Fruit fly (Drosophila melanogaster) whole organism, adult: ENCODE data around the gene CG46467.

Source experiments
- CG12768 ChIP-seq: fragments of 200-800 bp; sonication (Bioruptor generic); optimal IDR thresholded peaks from 2 replicates; lab custom pipeline; 2017; ENCODE audit warnings: missing biosample characterization, missing genetic modification characterization, mild to moderate bottlenecking, moderate library complexity, missing genetic modification reagents
- Hr96 ChIP-seq: fragments of 200-800 bp; sonication (Bioruptor generic); optimal IDR thresholded peaks from 2 replicates; lab custom pipeline; 2016; ENCODE audit warnings: missing biosample characterization, missing genetic modification characterization
- cnc ChIP-seq, 2 experiments: fragments of >200 bp; optimal IDR thresholded peaks; 2 replicates each; lab custom pipeline; 2017
- kay ChIP-seq: fragments of 200-800 bp; sonication (Bioruptor generic); peaks from one replicate; lab custom pipeline; 2016; ENCODE audit warnings: missing biosample characterization, missing genetic modification characterization, borderline replicate concordance
- tj ChIP-seq: fragments of 200-800 bp; sonication (Bioruptor generic); optimal IDR thresholded peaks from 3 replicates; lab custom pipeline; 2017; ENCODE audit warnings: missing biosample characterization, mild to moderate bottlenecking, missing genetic modification characterization, moderate library complexity

- TF ChIP-seq cnc (optimal IDR thresholded peaks at IDR 0.05; lab: Kevin White, UChicago) (no peak), CG12768 (GFP tag; lab: Kevin White, UChicago) (no peak), kay (GFP tag; lab: Kevin White, UChicago) (no peak), tj (no peak), Hr96 (GFP tag; lab: Kevin White, UChicago) (no peak)
These were observed 22.8 kb upstream of the CG46467 start for dm6 chr3R:9851653-9852052.
